Fruit fly (Drosophila melanogaster): Measurements from ENCODE around the gene CG43084.

Gene CG43084

dm6 chr3L:15641590-15642019, 9.0 kb upstream of the CG43084 start:
- TF ChIP-seq Blimp-1 (GFP tag; optimal IDR thresholded peaks at IDR 0.05): peak; percentile 12
- TF ChIP-seq CG10979 (tag; optimal IDR thresholded peaks at IDR 0.05): peak; percentile 9
- no peak for TF ChIP-seq chm (GFP tag; IDR thresholded peaks at IDR 0.05)
- peak; percentile 67 for TF ChIP-seq sens (GFP tag)
- TF ChIP-seq CG14710 (tag; optimal IDR thresholded peaks at IDR 0.05): peak; percentile 8
- no peak for TF ChIP-seq seq (GFP tag; IDR thresholded peaks at IDR 0.05)
- TF ChIP-seq Taf1 (GFP tag; IDR thresholded peaks at IDR 0.05): 0 out of 2 replicates have a peak, but pooled peaks have one; percentile 15
- TF ChIP-seq lbe (GFP tag; optimal IDR thresholded peaks at IDR 0.05): no peak
- TF ChIP-seq Xrp1 (GFP tag; IDR thresholded peaks at IDR 0.05): 0 out of 2 replicates have a peak, but pooled peaks have one; percentile 16
- no peak for TF ChIP-seq p53 (GFP tag; optimal IDR thresholded peaks at IDR 0.05)
- TF ChIP-seq gce (GFP tag; IDR thresholded peaks at IDR 0.05): no peak
- no peak for TF ChIP-seq pum (GFP tag; optimal IDR thresholded peaks at IDR 0.05)

dm6 chr3L:15646182-15646581, 4.5 kb upstream of the CG43084 start:
- TF ChIP-seq CG18262 (tag; optimal IDR thresholded peaks at IDR 0.05) (peak; percentile 10), CG17829 (tag; optimal IDR thresholded peaks at IDR 0.05) (peak; percentile 5), CG31365 (tag; optimal IDR thresholded peaks at IDR 0.05) (no peak), CG15479 (GFP tag; optimal IDR thresholded peaks at IDR 0.05) (no peak), CG12769 (tag; optimal IDR thresholded peaks at IDR 0.05) (no peak), zen (tag; optimal IDR thresholded peaks at IDR 0.05) (peak; percentile 26), CG7839 (tag; optimal IDR thresholded peaks at IDR 0.05) (peak; percentile 3), hth (optimal IDR thresholded peaks at IDR 0.05) (no peak), ato (GFP tag; IDR thresholded peaks at IDR 0.05; ENCODE audit: partially characterized antibody) (no peak), Scr (GFP tag; IDR thresholded peaks at IDR 0.05; ENCODE audit: partially characterized antibody) (no peak), CG17328 (GFP tag; IDR thresholded peaks at IDR 0.05) (peak; percentile 28; the same call in 1 of the 2 replicates), gem (tag; optimal IDR thresholded peaks at IDR 0.05) (peak; percentile 35), bsh (GFP tag; optimal IDR thresholded peaks at IDR 0.05) (peak in 1 of 2 experiments; percentile 29), trem (tag; optimal IDR thresholded peaks at IDR 0.05) (peak; percentile 4), HLH4C (GFP tag; IDR thresholded peaks at IDR 0.05; ENCODE audit: partially characterized antibody) (no peak), ind (GFP tag; optimal IDR thresholded peaks at IDR 0.05) (no peak), hbn (GFP tag; IDR thresholded peaks at IDR 0.05; ENCODE audit: partially characterized antibody) (no peak), sens (GFP tag) (peak; percentile 70), fru (optimal IDR thresholded peaks at IDR 0.05) (no peak), Dp (GFP tag; optimal IDR thresholded peaks at IDR 0.05) (no peak), CG10959 (GFP tag; IDR thresholded peaks at IDR 0.05) (no peak), org-1 (GFP tag; optimal IDR thresholded peaks at IDR 0.05) (no peak), CG12659 (GFP tag; optimal IDR thresholded peaks at IDR 0.05) (no peak), CG12104 (GFP tag; optimal IDR thresholded peaks at IDR 0.05) (no peak), CG1603 (tag; optimal IDR thresholded peaks at IDR 0.05) (peak; percentile 15), CG15601 (tag; optimal IDR thresholded peaks at IDR 0.05) (no peak), Sox102F (GFP tag; optimal IDR thresholded peaks at IDR 0.05) (peak; percentile 13), CG10462 (GFP tag; optimal IDR thresholded peaks at IDR 0.05) (peak; percentile 4), CG6854 (GFP tag; optimal IDR thresholded peaks at IDR 0.05) (no peak), NfI (GFP tag; optimal IDR thresholded peaks at IDR 0.05) (no peak), Ets65A (GFP tag) (peak; percentile 17), CG10267 (tag; optimal IDR thresholded peaks at IDR 0.05) (no peak), gro (GFP tag; optimal IDR thresholded peaks at IDR 0.05) (no peak), wek (GFP tag; optimal IDR thresholded peaks at IDR 0.05) (no peak), dmrt11E (tag; optimal IDR thresholded peaks at IDR 0.05) (peak; percentile 46), CTCF (GFP tag; optimal IDR thresholded peaks at IDR 0.05) (no peak), ftz-f1 (GFP tag; optimal IDR thresholded peaks at IDR 0.05) (no peak), CG33557 (GFP tag; optimal IDR thresholded peaks at IDR 0.05) (no peak), Xrp1 (GFP tag; IDR thresholded peaks at IDR 0.05) (0 out of 2 replicates have a peak, but pooled peaks have one; percentile 24), Deaf1 (tag; optimal IDR thresholded peaks at IDR 0.05) (no peak)

Measured in whole organism, embryonic.